Worm (Caenorhabditis elegans): Measurements from ENCODE around the gene sre-20.

Gene sre-20

ce11 chrV:12784861-12785260 lies at the start of gene sre-20:
TSS of gene sre-20 (minus strand) at chrV:12784961.
- TF ChIP-seq nhr-80 (tag; optimal IDR thresholded peaks at IDR 0.05) (no peak), C17E4.6 (GFP tag; IDR thresholded peaks at IDR 0.05) (no peak), sptf-2 (GFP tag; optimal IDR thresholded peaks at IDR 0.05) (no peak)

ce11 chrV:12827219-12827618 lies 42.5 kb upstream of the sre-20 start, which contains the start of gene ugt-15:
TSS of gene ugt-15 (plus strand) at chrV:12827519.
- TF ChIP-seq T26A5.8 (tag; optimal IDR thresholded peaks at IDR 0.05) (no peak), nhr-80 (tag; optimal IDR thresholded peaks at IDR 0.05) (peak; percentile 18)

- no peak for TF ChIP-seq nhr-120 (GFP tag; IDR thresholded peaks at IDR 0.05)
- TF ChIP-seq nhr-80 (tag; optimal IDR thresholded peaks at IDR 0.05): peak; percentile 51
These were observed 40.0 kb upstream of the sre-20 start, which contains the start of gene ugt-16 for ce11 chrV:12824777-12825176. TSS of gene ugt-16 (plus strand) at chrV:12825024.

ce11 chrV:12822065-12822464 lies 37.3 kb upstream of the sre-20 start:
- TF ChIP-seq mes-4 (tag; optimal IDR thresholded peaks at IDR 0.05) (no peak), nhr-80 (tag; optimal IDR thresholded peaks at IDR 0.05) (peak; percentile 46)

- TF ChIP-seq nhr-80 (tag; optimal IDR thresholded peaks at IDR 0.05): peak; percentile 5
- TF ChIP-seq pbrm-1 (GFP tag; IDR thresholded peaks at IDR 0.05): no peak
These were observed 35.2 kb upstream of the sre-20 start, which contains the start of the genes ZC443.4 and ugt-18 for ce11 chrV:12819792-12820453. TSS of gene ZC443.4 (minus strand) at chrV:12819886. TSS of gene ugt-18 (plus strand) at chrV:12820260.

ce11 chrV:12819155-12819554 lies 34.4 kb upstream of the sre-20 start:
- TF ChIP-seq pbrm-1 (GFP tag; IDR thresholded peaks at IDR 0.05) (peak; percentile 57; the same call in 1 of the 2 replicates), tbp1 (GFP tag; optimal IDR thresholded peaks at IDR 0.05) (no peak), ztf-18 (tag; optimal IDR thresholded peaks at IDR 0.05) (peak; percentile 4), madf-10 (tag; optimal IDR thresholded peaks at IDR 0.05) (peak; percentile 71), somi-1 (GFP tag; optimal IDR thresholded peaks at IDR 0.05) (no peak), K12H6.12 (tag; optimal IDR thresholded peaks at IDR 0.05) (peak; percentile 64), egl-18 (GFP tag; IDR thresholded peaks at IDR 0.05) (no peak), him-1 (tag; optimal IDR thresholded peaks at IDR 0.05) (no peak), cebp-1 (GFP tag; IDR thresholded peaks at IDR 0.05) (0 out of 2 replicates have a peak, but pooled peaks have one; percentile 13), cebp-1 (tag; optimal IDR thresholded peaks at IDR 0.05) (peak; percentile 52), dox-1 (GFP tag; IDR thresholded peaks at IDR 0.05) (0 out of 2 replicates have a peak, but pooled peaks have one; percentile 39), attf-5 (GFP tag; optimal IDR thresholded peaks at IDR 0.05) (peak; percentile 50)

- no peak for TF ChIP-seq gei-17 (GFP tag; optimal IDR thresholded peaks at IDR 0.05)
- TF ChIP-seq ztf-22 (GFP tag; optimal IDR thresholded peaks at IDR 0.05): no peak
These were observed 33.7 kb upstream of the sre-20 start for ce11 chrV:12818486-12818885.

ce11 chrV:12816672-12817071 lies 31.9 kb upstream of the sre-20 start:
- TF ChIP-seq lir-1 (GFP tag; conservative IDR thresholded peaks at IDR 0.05) (no peak), ama-1 (optimal IDR thresholded peaks at IDR 0.05) (no peak), ama-1 (GFP tag; optimal IDR thresholded peaks at IDR 0.05) (peak in 1 of 2 experiments; percentile 66)

ce11 chrV:12815386-12815785 lies 30.6 kb upstream of the sre-20 start:
- no peak for TF ChIP-seq F22D6.2 (tag; optimal IDR thresholded peaks at IDR 0.05)
- no peak for TF ChIP-seq somi-1 (GFP tag; optimal IDR thresholded peaks at IDR 0.05)
- peak; percentile 9 for TF ChIP-seq pha-4 (tag; optimal IDR thresholded peaks at IDR 0.05)
- no peak for TF ChIP-seq cebp-2 (GFP tag; IDR thresholded peaks at IDR 0.05)
- no peak for TF ChIP-seq xnd-1 (tag; optimal IDR thresholded peaks at IDR 0.05)
- no peak for TF ChIP-seq ztf-18 (tag; optimal IDR thresholded peaks at IDR 0.05)
